Fruit fly (Drosophila melanogaster): ENCODE results near the gene CG42535.

- TF ChIP-seq CG11294 (GFP tag; IDR thresholded peaks at IDR 0.05) (no peak), pdm3 (GFP tag; optimal IDR thresholded peaks at IDR 0.05) (no peak)
Measured at dm6 chr3L:10584965-10585364, 45.8 kb downstream of the CG42535 start.
